Fruit fly (Drosophila melanogaster) whole organism, prepupa: ENCODE results near the gene CG6432.
A peak's percentile ranks its signal among the peaks of the same experiment; 100 is the strongest.

Experiments
- CG10669 ChIP-seq: fragments of 200-800 bp; sonication (Bioruptor generic); optimal IDR thresholded peaks from 3 replicates; lab custom pipeline; 2018; ENCODE audit warnings: missing biosample characterization, mild to moderate bottlenecking, missing genetic modification characterization, moderate library complexity
- CG11294 ChIP-seq: fragments of 200-800 bp; sonication (Bioruptor generic); IDR thresholded peaks from 2 replicates; pipeline ENCODE4 v1.3.6; 2022; ENCODE audit warnings: missing biosample characterization, missing genetic modification characterization
- CG11762 ChIP-seq: fragments of 200-800 bp; sonication (Bioruptor generic); optimal IDR thresholded peaks from 3 replicates; lab custom pipeline; 2016; ENCODE audit warnings: missing biosample characterization, missing genetic modification characterization; ENCODE audit not compliant: insufficient read depth
- CG15336 ChIP-seq: fragments of 200-800 bp; sonication (Bioruptor generic); IDR thresholded peaks from 2 replicates; pipeline ENCODE4 v1.3.6; 2022; ENCODE audit warnings: missing biosample characterization, missing genetic modification characterization
- CG1621 ChIP-seq: fragments of 200-800 bp; sonication (Bioruptor generic); optimal IDR thresholded peaks from 3 replicates; lab custom pipeline; 2018; ENCODE audit warnings: missing biosample characterization, mild to moderate bottlenecking, missing genetic modification characterization
- CG16779 ChIP-seq: fragments of 200-800 bp; sonication (Bioruptor generic); optimal IDR thresholded peaks from 3 replicates; lab custom pipeline; 2017; ENCODE audit warnings: missing biosample characterization, mild to moderate bottlenecking, missing genetic modification characterization
- CG31627 ChIP-seq: fragments of 200-800 bp; sonication (Bioruptor generic); optimal IDR thresholded peaks from 3 replicates; lab custom pipeline; 2016; ENCODE audit warnings: missing biosample characterization, missing genetic modification characterization
- CG32006 ChIP-seq: fragments of 200-800 bp; sonication (Bioruptor generic); optimal IDR thresholded peaks from 3 replicates; lab custom pipeline; 2017; ENCODE audit warnings: missing biosample characterization, mild to moderate bottlenecking, missing genetic modification characterization
- CG34406 ChIP-seq: fragments of 200-800 bp; sonication (Bioruptor generic); optimal IDR thresholded peaks from 3 replicates; lab custom pipeline; 2016; ENCODE audit warnings: missing biosample characterization, missing genetic modification characterization
- CG4318 ChIP-seq: fragments of 200-800 bp; sonication (Bioruptor generic); optimal IDR thresholded peaks from 3 replicates; lab custom pipeline; 2017; ENCODE audit warnings: missing biosample characterization, mild to moderate bottlenecking, missing genetic modification characterization
- CG6163 ChIP-seq: fragments of 200-800 bp; sonication (Bioruptor generic); IDR thresholded peaks from 3 replicates; pipeline ENCODE4 v1.3.6; 2022; ENCODE audit warnings: missing biosample characterization, missing genetic modification characterization
- CG6276 ChIP-seq: fragments of 200-800 bp; sonication (Bioruptor generic); optimal IDR thresholded peaks from 2 replicates; lab custom pipeline; 2017; ENCODE audit warnings: missing biosample characterization, mild to moderate bottlenecking, missing genetic modification characterization
- CG6792 ChIP-seq: fragments of 200-800 bp; sonication (Bioruptor generic); optimal IDR thresholded peaks from 3 replicates; lab custom pipeline; 2016; ENCODE audit warnings: missing biosample characterization, missing genetic modification characterization
- CG7368 ChIP-seq: fragments of 200-800 bp; sonication (Bioruptor generic); optimal IDR thresholded peaks from 3 replicates; lab custom pipeline; 2016; ENCODE audit warnings: missing biosample characterization, missing genetic modification characterization
- CG8119 ChIP-seq: fragments of 200-800 bp; sonication (Bioruptor generic); IDR thresholded peaks from 3 replicates; pipeline ENCODE4 v1.3.6; 2022; ENCODE audit warnings: missing biosample characterization, missing genetic modification characterization
- CG8632 ChIP-seq: fragments of 200-800 bp; sonication (Bioruptor generic); optimal IDR thresholded peaks from 3 replicates; lab custom pipeline; 2016; ENCODE audit warnings: missing biosample characterization, missing genetic modification characterization
- Eip75B ChIP-seq: fragments of 200-800 bp; sonication (Bioruptor generic); optimal IDR thresholded peaks from 3 replicates; lab custom pipeline; 2016; ENCODE audit warnings: missing biosample characterization, missing genetic modification characterization
- Ets21C ChIP-seq: fragments of 200-800 bp; sonication (Bioruptor generic); optimal IDR thresholded peaks from 3 replicates; lab custom pipeline; 2016; ENCODE audit warnings: missing biosample characterization, missing genetic modification characterization
- Ets96B ChIP-seq: fragments of 200-800 bp; optimal IDR thresholded peaks from 2 replicates; lab custom pipeline; 2019; ENCODE audit warnings: missing biosample characterization, mild to moderate bottlenecking, missing genetic modification characterization, moderate library complexity
- Gug ChIP-seq: fragments of 200-800 bp; sonication (Bioruptor generic); IDR thresholded peaks from 2 replicates; pipeline ENCODE4 v1.3.6; 2022; ENCODE audit warnings: missing biosample characterization, missing genetic modification characterization
- Hr39 ChIP-seq: fragments of 200-800 bp; sonication (Bioruptor generic); optimal IDR thresholded peaks from 2 replicates; lab custom pipeline; 2016; ENCODE audit warnings: missing biosample characterization, missing genetic modification characterization
- Hr4 ChIP-seq: fragments of 200-800 bp; sonication (Bioruptor generic); optimal IDR thresholded peaks from 3 replicates; lab custom pipeline; 2016; ENCODE audit warnings: missing biosample characterization, missing genetic modification characterization
- Lpt ChIP-seq: fragments of 200-800 bp; sonication (Bioruptor generic); optimal IDR thresholded peaks from 3 replicates; lab custom pipeline; 2016; ENCODE audit warnings: missing biosample characterization, missing genetic modification characterization
- Met ChIP-seq: fragments of 200-800 bp; sonication (Bioruptor generic); optimal IDR thresholded peaks from 3 replicates; lab custom pipeline; 2016; ENCODE audit warnings: missing biosample characterization, missing genetic modification characterization
- OdsH ChIP-seq: fragments of 200-800 bp; sonication (Bioruptor generic); optimal IDR thresholded peaks from 3 replicates; lab custom pipeline; 2016; ENCODE audit warnings: missing biosample characterization, missing genetic modification characterization
- Sox102F ChIP-seq: fragments of 200-800 bp; sonication (Bioruptor generic); optimal IDR thresholded peaks from 2 replicates; lab custom pipeline; 2016; ENCODE audit warnings: missing biosample characterization, mild to moderate bottlenecking, missing genetic modification characterization
- Sox15 ChIP-seq: fragments of 200-800 bp; sonication (Bioruptor generic); optimal IDR thresholded peaks from 3 replicates; lab custom pipeline; 2016; ENCODE audit warnings: missing biosample characterization, missing genetic modification characterization
- achi ChIP-seq: fragments of 200-800 bp; sonication (Bioruptor generic); optimal IDR thresholded peaks from 3 replicates; lab custom pipeline; 2016; ENCODE audit warnings: missing biosample characterization, missing genetic modification characterization
- acj6 ChIP-seq: fragments of 200-800 bp; sonication (Bioruptor generic); optimal IDR thresholded peaks from 3 replicates; lab custom pipeline; 2016; ENCODE audit warnings: missing biosample characterization, missing genetic modification characterization
- cyc ChIP-seq: fragments of 200-800 bp; sonication (Bioruptor generic); optimal IDR thresholded peaks from 3 replicates; lab custom pipeline; 2016; ENCODE audit warnings: missing biosample characterization, missing genetic modification characterization
- dac ChIP-seq: fragments of 200-800 bp; sonication (Bioruptor generic); optimal IDR thresholded peaks from 2 replicates; lab custom pipeline; 2017; ENCODE audit warnings: missing biosample characterization, mild to moderate bottlenecking, missing genetic modification characterization
- eg ChIP-seq: fragments of 200-800 bp; sonication (Bioruptor generic); IDR thresholded peaks from 3 replicates; pipeline ENCODE4 v1.3.6; 2022; ENCODE audit warnings: missing biosample characterization, missing genetic modification characterization
- fd59A ChIP-seq: fragments of 200-800 bp; sonication (Bioruptor generic); optimal IDR thresholded peaks from 2 replicates; lab custom pipeline; 2017; ENCODE audit warnings: missing biosample characterization, mild to moderate bottlenecking, missing genetic modification characterization, missing genetic modification reagents
- fd85E ChIP-seq: fragments of 200-800 bp; sonication (Bioruptor generic); optimal IDR thresholded peaks from 3 replicates; lab custom pipeline; 2016; ENCODE audit warnings: missing biosample characterization, missing genetic modification characterization
- lz ChIP-seq: fragments of 200-800 bp; sonication (Bioruptor generic); optimal IDR thresholded peaks from 3 replicates; lab custom pipeline; 2016; ENCODE audit warnings: missing biosample characterization, missing genetic modification characterization
- net ChIP-seq: fragments of 200-800 bp; sonication (Bioruptor generic); optimal IDR thresholded peaks from 3 replicates; lab custom pipeline; 2016; ENCODE audit warnings: missing biosample characterization, missing genetic modification characterization
- pdm3 ChIP-seq: fragments of 200-800 bp; sonication (Bioruptor generic); optimal IDR thresholded peaks from 3 replicates; lab custom pipeline; 2016; ENCODE audit warnings: missing biosample characterization, missing genetic modification characterization
- salr ChIP-seq, 2 experiments: fragments of 200-800 bp; sonication (Bioruptor generic); optimal IDR thresholded peaks; 3 replicates each; lab custom pipeline; 2016 to 2018; ENCODE audit warnings: missing biosample characterization in 2 of 2, missing genetic modification characterization in 2 of 2, mild to moderate bottlenecking in 1 of 2
- spab ChIP-seq: fragments of 200-800 bp; sonication (Bioruptor generic); optimal IDR thresholded peaks from 2 replicates; lab custom pipeline; 2017; ENCODE audit warnings: missing biosample characterization, mild to moderate bottlenecking, missing genetic modification characterization, missing genetic modification reagents
- ss ChIP-seq, 2 experiments: fragments of 200-800 bp; sonication (Bioruptor generic); optimal IDR thresholded peaks; 2 replicates in 1 of 2; 3 replicates in 1 of 2; lab custom pipeline; 2017 to 2018; ENCODE audit warnings: mild to moderate bottlenecking in 2 of 2, missing biosample characterization in 2 of 2, missing genetic modification characterization in 2 of 2, moderate library complexity in 1 of 2
- svp ChIP-seq: fragments of 200-800 bp; sonication (Bioruptor generic); peaks from one replicate; lab custom pipeline; 2016; ENCODE audit warnings: missing biosample characterization, missing genetic modification characterization
- topi ChIP-seq: fragments of 200-800 bp; sonication (Bioruptor generic); optimal IDR thresholded peaks from 3 replicates; lab custom pipeline; 2016; ENCODE audit warnings: missing biosample characterization, missing genetic modification characterization
- vri ChIP-seq: fragments of 200-800 bp; sonication (Bioruptor generic); optimal IDR thresholded peaks from 3 replicates; lab custom pipeline; 2016; ENCODE audit warnings: missing biosample characterization, mild to moderate bottlenecking, missing genetic modification characterization

CG6432 gene

dm6 chr3R:24301520-24301919 lies 35.2 kb upstream of the CG6432 start (continued):
- TF ChIP-seq CG15336 (GFP tag; lab: Robert Waterston, UW) (peak; percentile 64), acj6 (peak; percentile 39), cyc (GFP tag; lab: Kevin White, UChicago) (peak; percentile 41), Lpt (GFP tag; lab: Kevin White, UChicago) (peak; percentile 15), CG11762 (GFP tag; lab: Kevin White, UChicago) (no peak), CG1621 (tag; lab: Kevin White, UChicago) (no peak), Gug (no peak), CG34406 (GFP tag; lab: Kevin White, UChicago) (no peak)

- TF ChIP-seq Sox102F (GFP tag; lab: Kevin White, UChicago): no peak
- no peak for TF ChIP-seq CG8632 (GFP tag; lab: Kevin White, UChicago)
- peak; percentile 47; the same call in 1 of the 3 replicates for TF ChIP-seq eg (GFP tag; lab: Robert Waterston, UW)
- TF ChIP-seq acj6: peak; percentile 10
- TF ChIP-seq dac (GFP tag; lab: Kevin White, UChicago): no peak
- no peak for TF ChIP-seq CG6163 (GFP tag; lab: Robert Waterston, UW)
- peak; percentile 37 for TF ChIP-seq CG32006
- TF ChIP-seq spab: no peak
- TF ChIP-seq Hr4 (GFP tag; lab: Kevin White, UChicago): peak; percentile 40
- TF ChIP-seq Ets21C (GFP tag; lab: Kevin White, UChicago): no peak
- no peak for TF ChIP-seq CG6792 (GFP tag; lab: Kevin White, UChicago)
- TF ChIP-seq CG15336 (GFP tag; lab: Robert Waterston, UW): 0 out of 2 replicates have a peak, but pooled peaks have one; percentile 37
These were observed 33.7 kb upstream of the CG6432 start for dm6 chr3R:24303060-24303459.

dm6 chr3R:24318217-24319082 lies 18.3 kb upstream of the CG6432 start, which contains the start of the genes Nab2 and BRWD3:
Nab2 (minus strand) TSS chr3R:24318419.
BRWD3 (plus strand) TSS chr3R:24319000.
- TF ChIP-seq spab (no peak), Hr4 (GFP tag; lab: Kevin White, UChicago) (no peak), CG6276 (GFP tag; lab: Kevin White, UChicago) (no peak), CG11762 (GFP tag; lab: Kevin White, UChicago) (peak; percentile 28), CG11294 (no peak), pdm3 (GFP tag; lab: Kevin White, UChicago) (no peak), Met (GFP tag; lab: Kevin White, UChicago) (no peak), CG8119 (GFP tag; lab: Robert Waterston, UW) (no peak), CG4318 (GFP tag; lab: Kevin White, UChicago) (no peak), CG31627 (peak; percentile 56), CG10669 (GFP tag; lab: Kevin White, UChicago) (no peak), net (GFP tag; lab: Kevin White, UChicago) (no peak), svp (no peak), fd85E (GFP tag; lab: Kevin White, UChicago) (no peak), Lpt (GFP tag; lab: Kevin White, UChicago) (no peak), Eip75B (GFP tag; lab: Kevin White, UChicago) (no peak), CG32006 (no peak), Sox15 (GFP tag; lab: Kevin White, UChicago) (peak; percentile 27), Sox102F (GFP tag; lab: Kevin White, UChicago) (no peak), CG1621 (tag; lab: Kevin White, UChicago) (no peak), CG7368 (no peak), ss (GFP tag; optimal IDR thresholded peaks at IDR 0.05; lab: Kevin White, UChicago) (no peak), salr (GFP tag; optimal IDR thresholded peaks at IDR 0.05; lab: Kevin White, UChicago) (peak in 1 of 2 experiments; percentile 57), dac (GFP tag; lab: Kevin White, UChicago) (no peak), Gug (peak; percentile 25; the same call in 1 of the 2 replicates), CG6792 (GFP tag; lab: Kevin White, UChicago) (peak; percentile 40), CG16779 (tag; lab: Kevin White, UChicago) (no peak), achi (GFP tag; lab: Kevin White, UChicago) (no peak), eg (GFP tag; lab: Robert Waterston, UW) (peak; percentile 39; the same call in 2 of the 3 replicates), topi (GFP tag; lab: Kevin White, UChicago) (no peak), Hr39 (GFP tag; lab: Kevin White, UChicago) (no peak), CG15336 (GFP tag; lab: Robert Waterston, UW) (peak; percentile 44; the same call in 1 of the 2 replicates), fd59A (GFP tag; lab: Kevin White, UChicago) (no peak), Ets21C (GFP tag; lab: Kevin White, UChicago) (peak; percentile 21), cyc (GFP tag; lab: Kevin White, UChicago) (no peak), vri (GFP tag; lab: Kevin White, UChicago) (no peak), OdsH (no peak), lz (GFP tag; lab: Kevin White, UChicago) (peak; percentile 54), CG6163 (GFP tag; lab: Robert Waterston, UW) (peak; percentile 46; the same call in 1 of the 3 replicates), Ets96B (tag; lab: Kevin White, UChicago) (no peak)
